In the genomic region with DNA sequence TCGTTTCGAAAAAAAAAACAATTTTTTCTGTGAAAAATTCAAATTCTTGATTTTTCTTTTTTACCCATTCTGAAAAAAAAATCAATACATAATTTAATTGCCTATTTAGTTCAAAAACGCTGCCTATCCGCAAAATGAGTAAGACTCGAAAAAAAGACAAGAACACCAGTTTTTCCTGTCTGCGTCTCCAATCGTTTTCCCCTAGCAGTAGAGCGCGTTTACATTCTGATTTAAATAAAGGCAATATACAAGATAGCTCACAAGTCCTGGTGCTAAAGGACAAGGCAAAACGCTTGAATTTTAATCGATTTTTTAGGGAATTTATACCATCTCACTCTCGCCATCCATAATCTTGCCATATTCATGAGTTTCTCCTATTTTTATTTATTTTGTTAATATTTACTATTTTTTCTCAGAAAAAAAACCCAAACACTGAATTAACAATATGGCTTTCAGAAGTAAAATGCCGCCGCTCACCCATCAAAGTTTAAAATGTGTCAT, we compare ENCODE assay signal across 1 worm cellular context.
A peak's percentile ranks its signal among the peaks of the same experiment; 100 is the strongest.
TF ChIP-seq lines count a peak whose summit lies in the region.

TSS of gene fbxc-33 (plus strand) at position 451 of the 501 bp plus-strand sequence.

TF ChIP-seq in whole organism, L1 larva, 84 proteins besides CTCF, POLR2A, EP300 and RAD21 (continued from another document):
- TF ChIP-seq nhr-237 (tag; optimal IDR thresholded peaks at IDR 0.05; lab: Kevin White, UChicago): no peak
- TF ChIP-seq snpc-4 (tag; optimal IDR thresholded peaks at IDR 0.05; lab: Kevin White, UChicago): peak; percentile 13
- no peak for TF ChIP-seq ceh-90 (tag; optimal IDR thresholded peaks at IDR 0.05; lab: Kevin White, UChicago)
- TF ChIP-seq hlh-4 (tag; optimal IDR thresholded peaks at IDR 0.05; lab: Kevin White, UChicago): no peak
- no peak for TF ChIP-seq nhr-76 (tag; optimal IDR thresholded peaks at IDR 0.05; lab: Kevin White, UChicago)
- peak; percentile 57 for TF ChIP-seq lin-14 (GFP tag; optimal IDR thresholded peaks at IDR 0.05; lab: Kevin White, UChicago)
- TF ChIP-seq unc-130 (tag; optimal IDR thresholded peaks at IDR 0.05; lab: Kevin White, UChicago): no peak
- no peak for TF ChIP-seq hlh-17 (GFP tag; optimal IDR thresholded peaks at IDR 0.05; lab: Kevin White, UChicago; ENCODE audit: borderline replicate concordance)
- no peak for TF ChIP-seq unc-30 (tag; optimal IDR thresholded peaks at IDR 0.05; lab: Kevin White, UChicago)
- no peak for TF ChIP-seq lir-3 (tag; optimal IDR thresholded peaks at IDR 0.05; lab: Kevin White, UChicago; ENCODE audit: poor library complexity)
- no peak for TF ChIP-seq alr-1 (tag; optimal IDR thresholded peaks at IDR 0.05; lab: Kevin White, UChicago; ENCODE audit: borderline replicate concordance)
- no peak for TF ChIP-seq egl-13 (tag; optimal IDR thresholded peaks at IDR 0.05; lab: Kevin White, UChicago)
- TF ChIP-seq nhr-71 (tag; optimal IDR thresholded peaks at IDR 0.05; lab: Kevin White, UChicago): no peak
- no peak for TF ChIP-seq jun-1 (tag; optimal IDR thresholded peaks at IDR 0.05; lab: Kevin White, UChicago)
- TF ChIP-seq lin-15B (tag; optimal IDR thresholded peaks at IDR 0.05; lab: Kevin White, UChicago): peak; percentile 62
- TF ChIP-seq swsn-7 (tag; optimal IDR thresholded peaks at IDR 0.05; lab: Kevin White, UChicago): peak; percentile 26
- TF ChIP-seq ces-1 (GFP tag; optimal IDR thresholded peaks at IDR 0.05; lab: Kevin White, UChicago): no peak
- TF ChIP-seq fkh-10 (GFP tag; optimal IDR thresholded peaks at IDR 0.05; lab: Kevin White, UChicago): no peak
- no peak for TF ChIP-seq xbp-1 (tag; optimal IDR thresholded peaks at IDR 0.05; lab: Kevin White, UChicago)
- no peak for TF ChIP-seq mab-9 (GFP tag; IDR thresholded peaks at IDR 0.05; lab: Robert Waterston, UW)
- TF ChIP-seq fos-1 (tag; optimal IDR thresholded peaks at IDR 0.05; lab: Kevin White, UChicago): no peak
- no peak for TF ChIP-seq nhr-19 (GFP tag; conservative IDR thresholded peaks at IDR 0.05; lab: Robert Waterston, UW)
- no peak for TF ChIP-seq ztf-11 (tag; optimal IDR thresholded peaks at IDR 0.05; lab: Kevin White, UChicago)
- no peak for TF ChIP-seq lin-39 (tag; optimal IDR thresholded peaks at IDR 0.05; lab: Kevin White, UChicago)
- no peak for TF ChIP-seq ama-1 (optimal IDR thresholded peaks at IDR 0.05; lab: Kevin White, UChicago)
- TF ChIP-seq unc-62 (GFP tag; optimal IDR thresholded peaks at IDR 0.05; lab: Kevin White, UChicago): no peak
- no peak for TF ChIP-seq sptf-1 (tag; optimal IDR thresholded peaks at IDR 0.05; lab: Kevin White, UChicago)
- TF ChIP-seq Y116A8C.19 (tag; optimal IDR thresholded peaks at IDR 0.05; lab: Kevin White, UChicago; ENCODE audit: borderline replicate concordance): no peak
- no peak for TF ChIP-seq vab-15 (tag; optimal IDR thresholded peaks at IDR 0.05; lab: Kevin White, UChicago)
- TF ChIP-seq lin-13 (GFP tag; optimal IDR thresholded peaks at IDR 0.05; lab: Kevin White, UChicago): no peak
- no peak for TF ChIP-seq mdl-1 (tag; optimal IDR thresholded peaks at IDR 0.05; lab: Kevin White, UChicago)
- TF ChIP-seq egl-27 (tag; optimal IDR thresholded peaks at IDR 0.05; lab: Kevin White, UChicago): no peak
- TF ChIP-seq lin-35 (GFP tag; optimal IDR thresholded peaks at IDR 0.05; lab: Kevin White, UChicago): peak; percentile 23 to 43
- TF ChIP-seq ets-5 (GFP tag; IDR thresholded peaks at IDR 0.05; lab: Robert Waterston, UW): no peak
- TF ChIP-seq elt-2 (tag; optimal IDR thresholded peaks at IDR 0.05; lab: Kevin White, UChicago): peak; percentile 41
- TF ChIP-seq F16B12.6 (tag; optimal IDR thresholded peaks at IDR 0.05; lab: Kevin White, UChicago): peak; percentile 30
- TF ChIP-seq C04F5.9 (tag; optimal IDR thresholded peaks at IDR 0.05; lab: Kevin White, UChicago): no peak
- TF ChIP-seq ztf-4 (tag; optimal IDR thresholded peaks at IDR 0.05; lab: Kevin White, UChicago): no peak
- no peak for TF ChIP-seq nhr-77 (tag; optimal IDR thresholded peaks at IDR 0.05; lab: Kevin White, UChicago)
- no peak for TF ChIP-seq nhr-90 (tag; optimal IDR thresholded peaks at IDR 0.05; lab: Kevin White, UChicago; ENCODE audit: poor library complexity)
- TF ChIP-seq pqm-1 (tag; optimal IDR thresholded peaks at IDR 0.05; lab: Kevin White, UChicago): no peak
- no peak for TF ChIP-seq isw-1 (GFP tag; IDR thresholded peaks at IDR 0.05; lab: Robert Waterston, UW)
- TF ChIP-seq C16A3.4 (tag; optimal IDR thresholded peaks at IDR 0.05; lab: Kevin White, UChicago): peak; percentile 29
- no peak for TF ChIP-seq elt-3 (tag; optimal IDR thresholded peaks at IDR 0.05; lab: Kevin White, UChicago)
- peak; percentile 4 for TF ChIP-seq nhr-20 (tag; optimal IDR thresholded peaks at IDR 0.05; lab: Kevin White, UChicago)
- no peak for TF ChIP-seq fkh-4 (tag; optimal IDR thresholded peaks at IDR 0.05; lab: Kevin White, UChicago; ENCODE audit: borderline replicate concordance)
- peak; percentile 31 to 66 for TF ChIP-seq lsy-2 (tag; optimal IDR thresholded peaks at IDR 0.05; lab: Kevin White, UChicago)
- TF ChIP-seq efl-1 (optimal IDR thresholded peaks at IDR 0.05; lab: Kevin White, UChicago): peak; percentile 63 to 64
- peak; percentile 58 to 92 for TF ChIP-seq efl-1 (GFP tag; optimal IDR thresholded peaks at IDR 0.05 in 1 of 2; lab: Kevin White, UChicago)
- no peak for TF ChIP-seq sup-37 (GFP tag; optimal IDR thresholded peaks at IDR 0.05; lab: Kevin White, UChicago)
- no peak for TF ChIP-seq fkh-8 (tag; optimal IDR thresholded peaks at IDR 0.05; lab: Kevin White, UChicago)
- TF ChIP-seq mep-1 (tag; optimal IDR thresholded peaks at IDR 0.05; lab: Kevin White, UChicago): no peak
- TF ChIP-seq ceh-63 (GFP tag; optimal IDR thresholded peaks at IDR 0.05; lab: Kevin White, UChicago): no peak
- TF ChIP-seq nhr-11 (tag; optimal IDR thresholded peaks at IDR 0.05; lab: Kevin White, UChicago): no peak
- no peak for TF ChIP-seq sox-4 (tag; optimal IDR thresholded peaks at IDR 0.05; lab: Kevin White, UChicago)
- no peak for TF ChIP-seq snu-23 (GFP tag; optimal IDR thresholded peaks at IDR 0.05; lab: Kevin White, UChicago)
- no peak for TF ChIP-seq aly-2 (tag; optimal IDR thresholded peaks at IDR 0.05; lab: Kevin White, UChicago)
- no peak for TF ChIP-seq hpl-2 (GFP tag; optimal IDR thresholded peaks at IDR 0.05; lab: Kevin White, UChicago)
- TF ChIP-seq efl-3 (GFP tag; optimal IDR thresholded peaks at IDR 0.05; lab: Kevin White, UChicago): no peak
- no peak for TF ChIP-seq mef-2 (tag; optimal IDR thresholded peaks at IDR 0.05; lab: Kevin White, UChicago)
- TF ChIP-seq tbx-2 (tag; optimal IDR thresholded peaks at IDR 0.05; lab: Kevin White, UChicago): no peak
- TF ChIP-seq skn-1 (tag; optimal IDR thresholded peaks at IDR 0.05; lab: Kevin White, UChicago): peak; percentile 38
- no peak for TF ChIP-seq unc-98 (GFP tag; IDR thresholded peaks at IDR 0.05; lab: Robert Waterston, UW)
- TF ChIP-seq grh-1 (GFP tag; IDR thresholded peaks at IDR 0.05; lab: Robert Waterston, UW): no peak
- no peak for TF ChIP-seq unc-86 (tag; optimal IDR thresholded peaks at IDR 0.05; lab: Kevin White, UChicago)
- no peak for TF ChIP-seq pag-3 (tag; optimal IDR thresholded peaks at IDR 0.05; lab: Kevin White, UChicago; ENCODE audit: borderline replicate concordance, insufficient read depth)
- no peak for TF ChIP-seq zip-4 (GFP tag; optimal IDR thresholded peaks at IDR 0.05; lab: Kevin White, UChicago)
- TF ChIP-seq zag-1 (tag; optimal IDR thresholded peaks at IDR 0.05; lab: Kevin White, UChicago): no peak
- no peak for TF ChIP-seq C34B4.2 (tag; optimal IDR thresholded peaks at IDR 0.05; lab: Kevin White, UChicago)
- no peak for TF ChIP-seq nhr-12 (tag; optimal IDR thresholded peaks at IDR 0.05; lab: Kevin White, UChicago)
- TF ChIP-seq pax-3 (tag; optimal IDR thresholded peaks at IDR 0.05; lab: Kevin White, UChicago): no peak
- TF ChIP-seq tlp-1 (tag; optimal IDR thresholded peaks at IDR 0.05; lab: Kevin White, UChicago): no peak
